Worm (Caenorhabditis elegans) whole organism, L1 larva: Measurements from ENCODE around the gene pho-6.
A peak's percentile ranks its signal among the peaks of the same experiment; 100 is the strongest.

ENCODE experiments used
- C04F5.9 ChIP-seq: sonication (generic microtip); optimal IDR thresholded peaks from 2 replicates; lab custom pipeline; 2016; ENCODE audit warnings: missing genetic modification characterization, missing compliant biosample characterization
- Y116A8C.19 ChIP-seq: sonication (generic microtip); optimal IDR thresholded peaks from 2 replicates; lab custom pipeline; 2016; ENCODE audit warnings: missing compliant biosample characterization, missing genetic modification characterization, borderline replicate concordance
- aha-1 ChIP-seq: fragments of 150-350 bp; optimal IDR thresholded peaks from 2 replicates; lab custom pipeline; 2014; ENCODE audit warnings: missing biosample characterization, missing genetic modification characterization
- alr-1 ChIP-seq: fragments of 200-800 bp; sonication (Bioruptor generic); optimal IDR thresholded peaks from 2 replicates; lab custom pipeline; 2018; ENCODE audit warnings: borderline replicate concordance, mild to moderate bottlenecking, missing genetic modification characterization, missing compliant biosample characterization
- ama-1 ChIP-seq: fragments of 150-350 bp; optimal IDR thresholded peaks from 2 replicates; lab custom pipeline; 2014
- blmp-1 ChIP-seq: fragments of 150-350 bp; optimal IDR thresholded peaks from 2 replicates; lab custom pipeline; 2014; ENCODE audit warnings: missing biosample characterization, missing genetic modification characterization
- ceh-82 ChIP-seq, 3 experiments: fragments of 150-350 bp in 1 of 3; sonication (generic microtip) in 2 of 3; optimal IDR thresholded peaks; 2 replicates each; lab custom pipeline; 2014 to 2017; ENCODE audit warnings: missing biosample characterization in 3 of 3, missing genetic modification characterization in 3 of 3
- ceh-88 ChIP-seq: fragments of 200-800 bp; sonication (Bioruptor generic); IDR thresholded peaks from 2 replicates; pipeline ENCODE4 v1.3.6; 2022; ENCODE audit warnings: missing genetic modification characterization, missing compliant biosample characterization
- ces-1 ChIP-seq: fragments of 150-350 bp; optimal IDR thresholded peaks from 2 replicates; lab custom pipeline; 2014; ENCODE audit warnings: missing biosample characterization, missing genetic modification reagents, missing genetic modification characterization
- dsc-1 ChIP-seq: sonication (generic microtip); optimal IDR thresholded peaks from 2 replicates; lab custom pipeline; 2016; ENCODE audit warnings: mild to moderate bottlenecking, missing genetic modification characterization, missing compliant biosample characterization
- efl-1 ChIP-seq, 4 experiments: fragments of 150-350 bp; optimal IDR thresholded peaks in 3 of 4; peaks in 1 of 4; 1 replicate in 1 of 4; 2 replicates in 3 of 4; lab custom pipeline; 2014; ENCODE audit warnings: missing biosample characterization in 2 of 4, missing genetic modification characterization in 2 of 4, missing genetic modification reagents in 2 of 4
- egl-13 ChIP-seq: sonication (generic microtip); optimal IDR thresholded peaks from 2 replicates; lab custom pipeline; 2016; ENCODE audit warnings: missing genotype, missing genetic modification reagents, missing genetic modification characterization, missing compliant biosample characterization
- elt-3 ChIP-seq, 6 experiments: fragments of 150-350 bp in 1 of 6; sonication (generic microtip); optimal IDR thresholded peaks; 2 replicates each; lab custom pipeline; 2017 to 2018; ENCODE audit warnings: missing biosample characterization in 6 of 6, missing genetic modification characterization in 6 of 6, inconsistent platforms in 1 of 6
- ets-5 ChIP-seq: fragments of 200-800 bp; sonication (Bioruptor generic); IDR thresholded peaks from 2 replicates; pipeline ENCODE4 v1.3.6; 2022; ENCODE audit warnings: missing genetic modification characterization, missing compliant biosample characterization
- fkh-8 ChIP-seq: sonication (generic microtip); optimal IDR thresholded peaks from 2 replicates; lab custom pipeline; 2016; ENCODE audit warnings: mild to moderate bottlenecking, missing genetic modification characterization, missing compliant biosample characterization
- grh-1 ChIP-seq: fragments of 200-800 bp; sonication (Bioruptor generic); IDR thresholded peaks from 2 replicates; pipeline ENCODE4 v1.3.6; 2022; ENCODE audit warnings: missing genetic modification reagents, missing genetic modification characterization, missing compliant biosample characterization
- hlh-17 ChIP-seq: fragments of 200-800 bp; sonication (Bioruptor generic); optimal IDR thresholded peaks from 2 replicates; lab custom pipeline; 2018; ENCODE audit warnings: missing genetic modification characterization, mild to moderate bottlenecking, missing compliant biosample characterization, moderate library complexity, borderline replicate concordance
- hpl-2 ChIP-seq: fragments of 150-350 bp; optimal IDR thresholded peaks from 2 replicates; lab custom pipeline; 2014; ENCODE audit warnings: missing biosample characterization, missing genetic modification reagents, missing genetic modification characterization
- irx-1 ChIP-seq: sonication (generic microtip); optimal IDR thresholded peaks from 2 replicates; lab custom pipeline; 2016; ENCODE audit warnings: missing genetic modification characterization, missing compliant biosample characterization
- isw-1 ChIP-seq: fragments of 200-800 bp; sonication (Bioruptor generic); IDR thresholded peaks from 2 replicates; pipeline ENCODE4 v1.3.6; 2022; ENCODE audit warnings: missing genetic modification characterization, missing compliant biosample characterization
- lin-15B ChIP-seq: fragments of 150-350 bp; sonication (generic microtip); optimal IDR thresholded peaks from 3 replicates; lab custom pipeline; 2014; ENCODE audit warnings: missing biosample characterization, missing genetic modification characterization
- lin-35 ChIP-seq, 2 experiments: fragments of 150-350 bp; optimal IDR thresholded peaks; 2 replicates each; lab custom pipeline; 2014; ENCODE audit warnings: missing biosample characterization in 2 of 2, missing genetic modification characterization in 2 of 2, missing genetic modification reagents in 2 of 2
- lin-39 ChIP-seq: fragments of 150-350 bp; optimal IDR thresholded peaks from 2 replicates; lab custom pipeline; 2014; ENCODE audit warnings: missing biosample characterization, missing genetic modification reagents, missing genetic modification characterization
- lsy-2 ChIP-seq, 2 experiments: fragments of 150-350 bp; optimal IDR thresholded peaks; 2 replicates each; lab custom pipeline; 2014; ENCODE audit warnings: missing biosample characterization in 2 of 2, missing genetic modification characterization in 2 of 2
- mab-9 ChIP-seq: fragments of 200-800 bp; sonication (Bioruptor generic); IDR thresholded peaks from 2 replicates; pipeline ENCODE4 v1.3.6; 2022; ENCODE audit warnings: missing genetic modification reagents, missing genetic modification characterization, missing compliant biosample characterization
- mdl-1 ChIP-seq, 2 experiments: fragments of 150-350 bp; optimal IDR thresholded peaks; 2 replicates each; lab custom pipeline; 2014 to 2017; ENCODE audit warnings: missing biosample characterization in 2 of 2, missing genetic modification characterization in 2 of 2, inconsistent platforms in 1 of 2
- nhr-11 ChIP-seq: fragments of 150-350 bp; optimal IDR thresholded peaks from 2 replicates; lab custom pipeline; 2014; ENCODE audit warnings: missing biosample characterization, missing genetic modification characterization
- nhr-12 ChIP-seq: sonication (generic microtip); optimal IDR thresholded peaks from 2 replicates; lab custom pipeline; 2017; ENCODE audit warnings: missing biosample characterization, missing genetic modification characterization
- nhr-20 ChIP-seq: sonication (generic microtip); optimal IDR thresholded peaks from 2 replicates; lab custom pipeline; 2016; ENCODE audit warnings: mild to moderate bottlenecking, missing genetic modification characterization, missing compliant biosample characterization
- nhr-237 ChIP-seq: fragments of 150-350 bp; optimal IDR thresholded peaks from 2 replicates; lab custom pipeline; 2014; ENCODE audit warnings: missing biosample characterization, missing genetic modification characterization
- nhr-47 ChIP-seq: sonication (generic microtip); optimal IDR thresholded peaks from 2 replicates; lab custom pipeline; 2016; ENCODE audit warnings: mild to moderate bottlenecking, missing genetic modification characterization, moderate library complexity, missing compliant biosample characterization
- nhr-71 ChIP-seq: sonication (generic microtip); optimal IDR thresholded peaks from 2 replicates; lab custom pipeline; 2016; ENCODE audit warnings: mild to moderate bottlenecking, missing genetic modification characterization, moderate library complexity, missing compliant biosample characterization
- nhr-85 ChIP-seq: sonication (generic microtip); peaks from one replicate; lab custom pipeline; 2016; ENCODE audit warnings: missing genetic modification characterization, inconsistent platforms, missing compliant biosample characterization
- pax-3 ChIP-seq: fragments of 200-800 bp; sonication (Bioruptor generic); optimal IDR thresholded peaks from 2 replicates; lab custom pipeline; 2018; ENCODE audit warnings: mild to moderate bottlenecking, missing genetic modification characterization, moderate library complexity, missing compliant biosample characterization
- rnt-1 ChIP-seq: sonication (generic microtip); optimal IDR thresholded peaks from 2 replicates; lab custom pipeline; 2016; ENCODE audit warnings: mild to moderate bottlenecking, missing genetic modification characterization, moderate library complexity, missing compliant biosample characterization
- sox-4 ChIP-seq: sonication (generic microtip); optimal IDR thresholded peaks from 2 replicates; lab custom pipeline; 2016; ENCODE audit warnings: missing genetic modification characterization, missing compliant biosample characterization
- tlp-1 ChIP-seq: fragments of 150-350 bp; optimal IDR thresholded peaks from 2 replicates; lab custom pipeline; 2014; ENCODE audit warnings: missing biosample characterization, missing genetic modification characterization
- unc-30 ChIP-seq: sonication (generic microtip); optimal IDR thresholded peaks from 2 replicates; lab custom pipeline; 2017; ENCODE audit warnings: missing biosample characterization, missing genetic modification characterization
- unc-98 ChIP-seq: fragments of 200-800 bp; sonication (Bioruptor generic); IDR thresholded peaks from 2 replicates; pipeline ENCODE4 v1.3.6; 2022; ENCODE audit warnings: missing genetic modification characterization, missing compliant biosample characterization
- vab-15 ChIP-seq: sonication (generic microtip); optimal IDR thresholded peaks from 2 replicates; lab custom pipeline; 2017; ENCODE audit warnings: missing genotype, mild to moderate bottlenecking, missing genetic modification characterization, missing compliant biosample characterization
- zip-4 ChIP-seq: fragments of 200-800 bp; sonication (Bioruptor generic); optimal IDR thresholded peaks from 2 replicates; lab custom pipeline; 2018; ENCODE audit warnings: mild to moderate bottlenecking, missing genetic modification characterization, moderate library complexity, missing compliant biosample characterization
- ztf-11 ChIP-seq, 2 experiments: sonication (generic microtip); optimal IDR thresholded peaks; 2 replicates each; lab custom pipeline; 2016 to 2017; ENCODE audit warnings: missing genetic modification characterization in 2 of 2, missing biosample characterization in 1 of 2, missing compliant biosample characterization in 1 of 2
- ztf-4 ChIP-seq: fragments of 150-350 bp; optimal IDR thresholded peaks from 2 replicates; lab custom pipeline; 2014; ENCODE audit warnings: missing biosample characterization, missing genetic modification characterization

Gene pho-6

ce11 chrV:8355435-8356212 lies 38.6 kb downstream of the pho-6 start, which contains the start of gene mom-2:
Gene mom-2, plus strand, starts transcription at chrV:8355988.
- TF ChIP-seq dsc-1 (tag; lab: Kevin White, UChicago) = no peak
- no peak for TF ChIP-seq rnt-1 (tag; lab: Kevin White, UChicago)
- no peak for TF ChIP-seq nhr-11 (tag; lab: Kevin White, UChicago)
- no peak for TF ChIP-seq ces-1 (GFP tag; lab: Kevin White, UChicago)
- no peak for TF ChIP-seq pax-3 (tag; lab: Kevin White, UChicago)
- TF ChIP-seq isw-1 (GFP tag; lab: Robert Waterston, UW) = no peak
- TF ChIP-seq mab-9 (GFP tag; lab: Robert Waterston, UW) = no peak
- no peak for TF ChIP-seq alr-1 (tag; lab: Kevin White, UChicago)
- no peak for TF ChIP-seq C04F5.9 (tag; lab: Kevin White, UChicago)
- no peak for TF ChIP-seq nhr-47 (tag; lab: Kevin White, UChicago)
- no peak for TF ChIP-seq grh-1 (GFP tag; lab: Robert Waterston, UW)
- TF ChIP-seq ama-1 (lab: Kevin White, UChicago) = no peak
- TF ChIP-seq ets-5 = no peak
- TF ChIP-seq mdl-1 (tag; optimal IDR thresholded peaks at IDR 0.05; lab: Kevin White, UChicago) = no peak
- no peak for TF ChIP-seq unc-30 (tag; lab: Kevin White, UChicago)
- TF ChIP-seq, all 84 proteins: peak for 0

DNA sequence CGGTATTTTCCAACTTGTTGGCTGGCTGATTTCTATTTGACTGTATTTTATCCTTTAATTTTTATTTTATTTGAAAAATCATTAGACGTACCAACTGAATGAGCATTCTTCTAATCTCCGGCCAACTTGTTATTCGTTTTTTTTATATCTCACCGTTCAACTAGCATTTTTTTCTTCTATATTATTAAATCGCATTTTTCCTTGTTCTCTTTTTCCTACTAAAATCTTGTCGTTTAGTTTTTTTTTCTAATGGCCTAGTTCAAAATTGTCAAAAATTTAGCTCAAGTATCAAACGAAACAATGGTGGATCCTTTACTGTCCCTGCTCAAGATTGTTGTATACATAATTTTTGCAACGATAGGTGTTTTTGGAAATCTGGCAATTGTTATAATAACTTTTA lies 42.9 kb downstream of the pho-6 start, which contains the start of gene srsx-22:
Gene srsx-22 (plus strand): TSS at position 301 of the 400 bp plus-strand sequence.
- TF ChIP-seq lin-35 (GFP tag; optimal IDR thresholded peaks at IDR 0.05; lab: Kevin White, UChicago) (no peak), nhr-237 (tag; lab: Kevin White, UChicago) (no peak), dsc-1 (tag; lab: Kevin White, UChicago) (no peak), nhr-71 (tag; lab: Kevin White, UChicago) (no peak)

- no peak for TF ChIP-seq elt-3 (tag; optimal IDR thresholded peaks at IDR 0.05; lab: Kevin White, UChicago)
- no peak for TF ChIP-seq fkh-8 (tag; lab: Kevin White, UChicago)
- TF ChIP-seq egl-13 (tag; lab: Kevin White, UChicago) = no peak
These were observed 44.3 kb downstream of the pho-6 start for ce11 chrV:8349950-8350349.

DNA sequence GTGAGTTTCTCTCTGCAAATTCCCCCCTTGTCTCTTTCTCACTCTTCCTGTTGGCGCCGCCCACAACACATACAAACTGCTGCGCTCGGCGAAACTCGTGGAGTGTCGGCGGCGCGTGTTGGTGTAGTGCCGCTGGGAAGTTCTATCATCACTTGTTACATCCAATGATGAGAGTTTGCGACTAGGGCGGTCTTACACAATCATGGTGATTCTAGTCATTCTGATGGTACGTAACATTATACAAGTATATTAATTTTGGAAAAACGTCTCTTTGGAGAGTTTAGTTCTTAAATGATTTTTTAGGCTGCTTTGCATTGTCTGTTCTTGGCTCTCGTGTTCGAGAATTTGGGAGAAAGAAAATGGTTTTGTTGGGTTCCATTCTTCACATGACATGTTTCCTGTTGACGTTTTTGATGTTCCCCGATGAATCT lies 45.3 kb downstream of the pho-6 start:
- TF ChIP-seq nhr-12 (tag; lab: Kevin White, UChicago) = no peak
- peak; percentile 69 for TF ChIP-seq zip-4 (GFP tag; lab: Kevin White, UChicago)
- peak; percentile 59 to 84 for TF ChIP-seq lsy-2 (tag; optimal IDR thresholded peaks at IDR 0.05; lab: Kevin White, UChicago)
- TF ChIP-seq nhr-11 (tag; lab: Kevin White, UChicago) = peak; percentile 28
- TF ChIP-seq ztf-11 (tag; optimal IDR thresholded peaks at IDR 0.05; lab: Kevin White, UChicago) = peak in 1 of 2 experiments; percentile 69
- TF ChIP-seq rnt-1 (tag; lab: Kevin White, UChicago) = peak; percentile 97
- peak; percentile 63 for TF ChIP-seq hpl-2 (GFP tag; lab: Kevin White, UChicago)
- TF ChIP-seq nhr-20 (tag; lab: Kevin White, UChicago) = peak; percentile 95
- peak; percentile 97 for TF ChIP-seq nhr-85
- TF ChIP-seq hlh-17 (GFP tag; lab: Kevin White, UChicago) = no peak
- no peak for TF ChIP-seq ets-5
- TF ChIP-seq lin-35 (GFP tag; optimal IDR thresholded peaks at IDR 0.05; lab: Kevin White, UChicago) = peak; percentile 56 to 79
- no peak for TF ChIP-seq unc-98
- TF ChIP-seq mab-9 (GFP tag; lab: Robert Waterston, UW) = peak; percentile 74
- TF ChIP-seq aha-1 (tag; lab: Kevin White, UChicago) = no peak
- TF ChIP-seq blmp-1 (tag; lab: Kevin White, UChicago) = peak; percentile 26
- TF ChIP-seq nhr-237 (tag; lab: Kevin White, UChicago) = peak; percentile 8
- TF ChIP-seq irx-1 (tag; lab: Kevin White, UChicago) = peak; percentile 80
- TF ChIP-seq lin-15B (tag; lab: Kevin White, UChicago) = peak; percentile 46
- TF ChIP-seq Y116A8C.19 = no peak
- TF ChIP-seq mdl-1 (tag; optimal IDR thresholded peaks at IDR 0.05; lab: Kevin White, UChicago) = peak in 1 of 2 experiments; percentile 59
- peak; percentile 66 to 77 for TF ChIP-seq efl-1 (optimal IDR thresholded peaks at IDR 0.05; lab: Kevin White, UChicago)
- peak; percentile 53 to 96 for TF ChIP-seq efl-1 (GFP tag; optimal IDR thresholded peaks at IDR 0.05 in 1 of 2; lab: Kevin White, UChicago)
- 0 out of 2 replicates have a peak, but pooled peaks have one; percentile 28 for TF ChIP-seq ceh-88
- TF ChIP-seq lin-39 = peak; percentile 81
- no peak for TF ChIP-seq vab-15
- TF ChIP-seq tlp-1 (tag; lab: Kevin White, UChicago) = no peak
- peak; percentile 49 for TF ChIP-seq sox-4 (tag; lab: Kevin White, UChicago)
- peak; percentile 77 for TF ChIP-seq ztf-4
- TF ChIP-seq dsc-1 (tag; lab: Kevin White, UChicago) = peak; percentile 93
- TF ChIP-seq ceh-82 (tag; optimal IDR thresholded peaks at IDR 0.05; lab: Kevin White, UChicago) = peak; percentile 85 to 86 (median 85)
